Worm (Caenorhabditis elegans) whole organism, L4/young adult: ENCODE results near the gene F35A5.8.

ENCODE experiments used
- W03F9.2 ChIP-seq: fragments of 150-350 bp; optimal IDR thresholded peaks from 2 replicates; lab custom pipeline; 2014; ENCODE audit warnings: missing biosample characterization, missing genetic modification characterization
- him-1 ChIP-seq: sonication (generic microtip); optimal IDR thresholded peaks from 2 replicates; lab custom pipeline; 2016; ENCODE audit warnings: missing genotype, missing genetic modification reagents, missing genetic modification characterization, missing compliant biosample characterization

ce11 chrX:3803314-3803713 lies at the start of gene F35A5.8:
- TF ChIP-seq him-1 (tag; lab: Kevin White, UChicago) (peak; percentile 20), W03F9.2 (tag; lab: Kevin White, UChicago) (peak; percentile 52)
